Fruit fly (Drosophila melanogaster) whole organism, pupa: Measurements from ENCODE around the gene CG15042.

Experiments used
- CG10348 ChIP-seq: fragments of 200-800 bp; sonication (Bioruptor generic); IDR thresholded peaks from 2 replicates; pipeline ENCODE4 v1.3.6; 2022; ENCODE audit warnings: missing biosample characterization, missing genetic modification characterization
- CG12605 ChIP-seq: fragments of 200-800 bp; sonication (Bioruptor generic); IDR thresholded peaks from 2 replicates; pipeline ENCODE4 v1.3.6; 2022; ENCODE audit warnings: missing biosample characterization, missing genetic modification characterization
- CG13204 ChIP-seq: fragments of 200-800 bp; sonication (Bioruptor generic); optimal IDR thresholded peaks from 2 replicates; lab custom pipeline; 2018; ENCODE audit warnings: missing biosample characterization, mild to moderate bottlenecking, missing genetic modification characterization, moderate library complexity
- CG14655 ChIP-seq: fragments of 200-800 bp; sonication (Bioruptor generic); optimal IDR thresholded peaks from 3 replicates; lab custom pipeline; 2017; ENCODE audit warnings: mild to moderate bottlenecking, missing biosample characterization, missing genetic modification reagents, missing genetic modification characterization
- CG15710 ChIP-seq: fragments of 200-800 bp; sonication (Bioruptor generic); optimal IDR thresholded peaks from 2 replicates; lab custom pipeline; 2018; ENCODE audit warnings: missing biosample characterization, mild to moderate bottlenecking, missing genetic modification characterization, moderate library complexity
- CG17806 ChIP-seq: fragments of 200-800 bp; sonication (Bioruptor generic); optimal IDR thresholded peaks from 2 replicates; lab custom pipeline; 2018; ENCODE audit warnings: missing biosample characterization, mild to moderate bottlenecking, missing genetic modification characterization, moderate library complexity
- CG32121 ChIP-seq: fragments of 200-800 bp; sonication (Bioruptor generic); IDR thresholded peaks from 2 replicates; pipeline ENCODE4 v1.3.6; 2022; ENCODE audit warnings: missing biosample characterization, missing genetic modification characterization
- CG34367 ChIP-seq: fragments of 200-800 bp; sonication (Bioruptor generic); optimal IDR thresholded peaks from 2 replicates; lab custom pipeline; 2018; ENCODE audit warnings: missing biosample characterization, mild to moderate bottlenecking, missing genetic modification characterization
- CG4496 ChIP-seq: fragments of 200-800 bp; sonication (Bioruptor generic); IDR thresholded peaks from 3 replicates; pipeline ENCODE4 v1.3.6; 2022; ENCODE audit warnings: missing biosample characterization, missing genetic modification characterization
- CG8159 ChIP-seq: fragments of 200-800 bp; sonication (Bioruptor generic); optimal IDR thresholded peaks from 3 replicates; lab custom pipeline; 2018; ENCODE audit warnings: missing biosample characterization, mild to moderate bottlenecking, missing genetic modification characterization, moderate library complexity
- CG8301 ChIP-seq: fragments of 200-800 bp; sonication (Bioruptor generic); optimal IDR thresholded peaks from 2 replicates; lab custom pipeline; 2018; ENCODE audit warnings: missing biosample characterization, mild to moderate bottlenecking, missing genetic modification characterization
- CG9948 ChIP-seq: fragments of 200-800 bp; sonication (Bioruptor generic); optimal IDR thresholded peaks from 2 replicates; lab custom pipeline; 2018; ENCODE audit warnings: missing biosample characterization, mild to moderate bottlenecking, missing genetic modification characterization, moderate library complexity
- D1 ChIP-seq: fragments of 200-800 bp; sonication (Bioruptor generic); optimal IDR thresholded peaks from 2 replicates; lab custom pipeline; 2018; ENCODE audit warnings: missing biosample characterization, mild to moderate bottlenecking, missing genetic modification characterization, moderate library complexity
- EcR ChIP-seq: fragments of 200-800 bp; sonication (Bioruptor generic); optimal IDR thresholded peaks from 3 replicates; lab custom pipeline; 2019; ENCODE audit warnings: missing biosample characterization, missing genetic modification characterization, mild to moderate bottlenecking, moderate library complexity, missing genetic modification reagents
- Ets98B ChIP-seq: fragments of 200-800 bp; sonication (Bioruptor generic); IDR thresholded peaks from 2 replicates; pipeline ENCODE4 v1.3.6; 2022; ENCODE audit warnings: missing biosample characterization, missing genetic modification characterization
- Pif1A ChIP-seq: fragments of 200-800 bp; sonication (Bioruptor generic); optimal IDR thresholded peaks from 3 replicates; lab custom pipeline; 2016; ENCODE audit warnings: missing biosample characterization, missing genetic modification characterization
- Pif1B ChIP-seq: fragments of 200-800 bp; sonication (Bioruptor generic); optimal IDR thresholded peaks from 3 replicates; lab custom pipeline; 2016; ENCODE audit warnings: missing biosample characterization, missing genetic modification characterization
- Snoo ChIP-seq: fragments of 200-800 bp; sonication (Bioruptor generic); optimal IDR thresholded peaks from 3 replicates; lab custom pipeline; 2017; ENCODE audit warnings: missing biosample characterization, mild to moderate bottlenecking, missing genetic modification characterization, inconsistent platforms
- fd96Ca ChIP-seq: fragments of 200-800 bp; sonication (Bioruptor generic); IDR thresholded peaks from 3 replicates; pipeline ENCODE4 v1.3.6; 2022; ENCODE audit warnings: missing biosample characterization, missing genetic modification characterization
- gl ChIP-seq: fragments of 200-800 bp; sonication (Bioruptor generic); optimal IDR thresholded peaks from 2 replicates; lab custom pipeline; 2018; ENCODE audit warnings: missing biosample characterization, mild to moderate bottlenecking, missing genetic modification characterization
- rn ChIP-seq: fragments of 200-800 bp; sonication (Bioruptor generic); IDR thresholded peaks from 2 replicates; pipeline ENCODE4 v1.3.6; 2022; ENCODE audit warnings: missing biosample characterization, missing genetic modification characterization

Gene CG15042

dm6 chrX:18533308-18533707 lies 5.2 kb upstream of the CG15042 start:
- TF ChIP-seq CG14655 (GFP tag; lab: Kevin White, UChicago) (no peak), CG8301 (no peak), Pif1B (GFP tag; lab: Kevin White, UChicago) (no peak), CG13204 (no peak), D1 (tag; lab: Kevin White, UChicago) (no peak), CG12605 (GFP tag; lab: Robert Waterston, UW) (no peak), Snoo (no peak), fd96Ca (no peak), EcR (GFP tag; lab: Kevin White, UChicago) (no peak), gl (tag; lab: Kevin White, UChicago) (no peak), CG9948 (tag; lab: Kevin White, UChicago) (peak; percentile 25), Pif1A (GFP tag; lab: Kevin White, UChicago) (peak; percentile 18), CG10348 (GFP tag; lab: Robert Waterston, UW) (no peak), CG34367 (tag; lab: Kevin White, UChicago) (peak; percentile 13), CG32121 (GFP tag; lab: Robert Waterston, UW) (no peak), CG17806 (tag; lab: Kevin White, UChicago) (no peak), CG15710 (tag; lab: Kevin White, UChicago) (peak; percentile 22), Ets98B (GFP tag; lab: Robert Waterston, UW) (no peak), rn (GFP tag; lab: Robert Waterston, UW) (no peak), CG8159 (peak; percentile 25), CG4496 (GFP tag; lab: Robert Waterston, UW) (no peak)

dm6 chrX:18524594-18525266 lies 3.3 kb downstream of the CG15042 start:
- TF ChIP-seq CG12605 (GFP tag; lab: Robert Waterston, UW) (no peak), CG13204 (no peak), rn (GFP tag; lab: Robert Waterston, UW) (no peak), CG15710 (tag; lab: Kevin White, UChicago) (peak; percentile 49), Pif1A (GFP tag; lab: Kevin White, UChicago) (peak; percentile 24), gl (tag; lab: Kevin White, UChicago) (no peak), CG32121 (GFP tag; lab: Robert Waterston, UW) (no peak), CG17806 (tag; lab: Kevin White, UChicago) (peak; percentile 44), CG9948 (tag; lab: Kevin White, UChicago) (peak; percentile 41), CG34367 (tag; lab: Kevin White, UChicago) (peak; percentile 14), CG10348 (GFP tag; lab: Robert Waterston, UW) (no peak), fd96Ca (no peak), CG14655 (GFP tag; lab: Kevin White, UChicago) (peak; percentile 66), CG8301 (peak; percentile 52), CG8159 (peak; percentile 70), Snoo (peak; percentile 3), D1 (tag; lab: Kevin White, UChicago) (no peak), EcR (GFP tag; lab: Kevin White, UChicago) (no peak), Ets98B (GFP tag; lab: Robert Waterston, UW) (no peak)

dm6 chrX:18523146-18523812 lies 4.8 kb downstream of the CG15042 start:
- TF ChIP-seq Pif1B (GFP tag; lab: Kevin White, UChicago) (no peak), CG17806 (tag; lab: Kevin White, UChicago) (no peak), CG10348 (GFP tag; lab: Robert Waterston, UW) (no peak), CG8301 (no peak), fd96Ca (no peak), CG12605 (GFP tag; lab: Robert Waterston, UW) (no peak), Pif1A (GFP tag; lab: Kevin White, UChicago) (no peak), Ets98B (GFP tag; lab: Robert Waterston, UW) (no peak), D1 (tag; lab: Kevin White, UChicago) (no peak), CG32121 (GFP tag; lab: Robert Waterston, UW) (no peak), CG8159 (no peak), CG15710 (tag; lab: Kevin White, UChicago) (no peak)

- TF ChIP-seq EcR (GFP tag; lab: Kevin White, UChicago) (no peak), D1 (tag; lab: Kevin White, UChicago) (no peak), CG12605 (GFP tag; lab: Robert Waterston, UW) (no peak), rn (GFP tag; lab: Robert Waterston, UW) (no peak), CG8159 (no peak), CG17806 (tag; lab: Kevin White, UChicago) (peak; percentile 8), CG4496 (GFP tag; lab: Robert Waterston, UW) (no peak), Snoo (no peak)
Observed at dm6 chrX:18522395-18523104, 5.5 kb downstream of the CG15042 start, which contains the start of gene CG6481. TSS of gene CG6481 (minus strand) at chrX:18522445.

- no peak for TF ChIP-seq CG9948 (tag; lab: Kevin White, UChicago)
- TF ChIP-seq CG32121 (GFP tag; lab: Robert Waterston, UW): no peak
- TF ChIP-seq CG17806 (tag; lab: Kevin White, UChicago): no peak
- no peak for TF ChIP-seq CG8159
- TF ChIP-seq CG12605 (GFP tag; lab: Robert Waterston, UW): no peak
- no peak for TF ChIP-seq CG15710 (tag; lab: Kevin White, UChicago)
- TF ChIP-seq CG14655 (GFP tag; lab: Kevin White, UChicago): no peak
- no peak for TF ChIP-seq Ets98B (GFP tag; lab: Robert Waterston, UW)
- no peak for TF ChIP-seq fd96Ca
- no peak for TF ChIP-seq Snoo
- no peak for TF ChIP-seq CG10348 (GFP tag; lab: Robert Waterston, UW)
- no peak for TF ChIP-seq Pif1A (GFP tag; lab: Kevin White, UChicago)
- TF ChIP-seq Pif1B (GFP tag; lab: Kevin White, UChicago): no peak
- TF ChIP-seq EcR (GFP tag; lab: Kevin White, UChicago): no peak
- no peak for TF ChIP-seq CG4496 (GFP tag; lab: Robert Waterston, UW)
- TF ChIP-seq rn (GFP tag; lab: Robert Waterston, UW): no peak
- no peak for TF ChIP-seq CG8301
- no peak for TF ChIP-seq CG13204
- TF ChIP-seq CG34367 (tag; lab: Kevin White, UChicago): no peak
Observed at dm6 chrX:18520360-18520759, 7.7 kb downstream of the CG15042 start.
